Worm (Caenorhabditis elegans): ENCODE measurements around the gene K05B2.2.
A peak's percentile ranks its signal among the peaks of the same experiment; 100 is the strongest.

The K05B2.2 gene

DNA sequence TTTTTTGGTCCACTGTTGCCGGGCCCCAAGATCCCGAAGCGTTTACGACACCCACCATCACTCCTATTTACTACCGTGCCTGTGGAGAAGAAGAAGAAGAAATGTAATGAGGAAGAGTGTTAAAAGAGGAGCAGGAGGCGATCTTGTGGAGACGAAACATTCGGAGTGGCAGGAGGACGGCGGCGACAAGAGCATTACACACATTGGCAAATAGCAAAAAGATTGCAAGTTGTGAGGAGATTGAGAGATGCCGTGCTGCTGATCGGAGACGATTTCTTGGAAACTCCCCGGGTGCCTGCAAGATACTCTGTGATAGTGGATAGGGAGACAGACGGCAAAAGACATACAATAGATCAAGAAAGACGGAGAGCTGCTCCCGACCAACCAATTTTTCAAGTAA is 51.4 kb downstream of the K05B2.2 start, which contains the start of gene M03F4.4:
M03F4.4 (minus strand) TSS at position 160 of the 400 bp plus-strand sequence.
- TF ChIP-seq ceh-43 (GFP tag; optimal IDR thresholded peaks at IDR 0.05) (no peak), ceh-83 (GFP tag; optimal IDR thresholded peaks at IDR 0.05) (no peak), lin-32 (GFP tag; optimal IDR thresholded peaks at IDR 0.05) (no peak), unc-120 (tag; optimal IDR thresholded peaks at IDR 0.05; ENCODE audit: poor library complexity, severe bottlenecking) (peak; percentile 81), nhr-237 (tag; optimal IDR thresholded peaks at IDR 0.05) (peak; percentile 25), drap-1 (GFP tag; optimal IDR thresholded peaks at IDR 0.05) (no peak), unc-39 (tag; optimal IDR thresholded peaks at IDR 0.05) (no peak), hlh-1 (tag; optimal IDR thresholded peaks at IDR 0.05) (peak; percentile 70), M03D4.4 (tag; optimal IDR thresholded peaks at IDR 0.05) (peak; percentile 4), lsy-2 (tag; optimal IDR thresholded peaks at IDR 0.05) (no peak), unc-62 (GFP tag; optimal IDR thresholded peaks at IDR 0.05) (peak; percentile 55)

DNA sequence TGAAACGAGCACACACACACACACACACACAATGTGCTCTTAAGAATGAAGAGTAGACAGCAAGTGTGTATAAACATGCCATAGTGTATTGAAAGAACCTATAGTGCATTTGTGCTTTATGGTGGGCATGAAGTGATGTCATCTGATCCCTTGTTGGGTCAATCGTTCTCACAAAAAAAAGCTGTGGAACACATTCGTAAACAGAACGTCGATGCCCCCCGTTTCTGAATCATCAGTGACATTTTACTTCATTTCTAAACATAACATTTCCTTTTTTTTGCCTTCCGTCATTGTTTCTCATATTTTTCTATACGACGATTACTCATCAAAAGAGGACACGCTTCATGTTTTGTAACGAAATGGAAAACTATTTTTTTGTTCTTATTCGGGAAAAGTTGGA is 53.1 kb downstream of the K05B2.2 start:
- TF ChIP-seq mab-5 (tag; optimal IDR thresholded peaks at IDR 0.05), result no peak
- TF ChIP-seq hlh-1 (tag; optimal IDR thresholded peaks at IDR 0.05), result no peak
- no peak for TF ChIP-seq sptf-1 (tag; optimal IDR thresholded peaks at IDR 0.05)
- TF ChIP-seq tbx-8 (GFP tag; optimal IDR thresholded peaks at IDR 0.05), result no peak
- no peak for TF ChIP-seq ceh-39 (tag; optimal IDR thresholded peaks at IDR 0.05)
- no peak for TF ChIP-seq ces-1 (GFP tag; optimal IDR thresholded peaks at IDR 0.05)
- no peak for TF ChIP-seq ztf-11 (tag; optimal IDR thresholded peaks at IDR 0.05)
- TF ChIP-seq ham-2 (GFP tag; optimal IDR thresholded peaks at IDR 0.05), result no peak
- TF ChIP-seq lin-32 (GFP tag; optimal IDR thresholded peaks at IDR 0.05), result no peak
- TF ChIP-seq elt-1 (tag; optimal IDR thresholded peaks at IDR 0.05; ENCODE audit: borderline replicate concordance, insufficient read depth), result no peak

DNA sequence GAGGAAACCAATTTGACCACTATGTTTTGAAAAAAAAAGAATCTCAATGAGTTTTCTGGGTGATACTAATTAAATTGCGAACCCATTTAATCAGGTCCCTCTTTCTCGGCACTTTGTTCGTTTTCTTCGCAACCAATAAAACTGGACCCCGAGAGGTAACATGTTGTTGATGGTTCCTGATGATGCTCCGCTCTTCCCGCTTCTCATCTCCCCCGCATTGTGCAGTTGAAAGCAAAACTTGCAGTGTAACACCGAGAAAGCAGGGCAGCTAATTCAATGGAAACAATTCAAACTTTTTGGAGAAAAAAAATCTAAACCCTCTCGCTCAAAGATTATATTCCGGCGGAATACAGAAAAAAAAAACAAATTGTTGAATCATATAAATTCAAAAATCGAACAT is 53.6 kb downstream of the K05B2.2 start:
- no peak for TF ChIP-seq lsy-2 (tag; optimal IDR thresholded peaks at IDR 0.05)
- TF ChIP-seq hlh-1 (tag; optimal IDR thresholded peaks at IDR 0.05), result peak; percentile 1
- no peak for TF ChIP-seq unc-62 (GFP tag; optimal IDR thresholded peaks at IDR 0.05)
- no peak for TF ChIP-seq mep-1 (tag; optimal IDR thresholded peaks at IDR 0.05)
- peak; percentile 3 for TF ChIP-seq ces-1 (GFP tag; optimal IDR thresholded peaks at IDR 0.05)
- TF ChIP-seq elt-3 (tag; optimal IDR thresholded peaks at IDR 0.05), result no peak
- no peak for TF ChIP-seq tbx-8 (GFP tag; optimal IDR thresholded peaks at IDR 0.05)
- TF ChIP-seq ceh-39 (tag; optimal IDR thresholded peaks at IDR 0.05), result no peak
- no peak for TF ChIP-seq mls-2 (tag; optimal IDR thresholded peaks at IDR 0.05)
- no peak for TF ChIP-seq cnd-1 (tag; optimal IDR thresholded peaks at IDR 0.05)
- TF ChIP-seq drap-1 (GFP tag; optimal IDR thresholded peaks at IDR 0.05), result no peak
- no peak for TF ChIP-seq nhr-12 (tag; optimal IDR thresholded peaks at IDR 0.05)

DNA sequence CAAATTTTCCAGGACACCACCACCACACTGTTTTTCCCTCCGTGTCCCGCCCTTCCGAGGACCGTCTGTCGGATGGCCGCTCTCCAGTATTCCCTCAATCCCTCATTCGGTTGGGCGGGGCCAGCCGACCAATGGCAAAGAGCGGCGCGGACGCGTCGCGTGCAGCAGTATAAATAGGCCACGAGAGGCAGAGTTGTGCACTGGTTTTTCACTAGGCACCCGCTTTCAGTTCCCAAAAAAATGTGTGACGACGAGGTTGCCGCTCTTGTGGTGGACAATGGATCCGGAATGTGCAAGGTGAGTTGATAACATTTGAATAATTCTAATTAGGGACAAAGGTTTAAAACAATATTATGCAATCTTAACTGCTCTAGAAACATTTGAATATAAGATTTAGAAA is 54.5 kb downstream of the K05B2.2 start, which contains the start of gene act-4:
act-4 (plus strand) TSS at position 200 of the 400 bp plus-strand sequence.
- TF ChIP-seq ztf-11 (tag; optimal IDR thresholded peaks at IDR 0.05), result peak; percentile 18
- peak; percentile 32 for TF ChIP-seq lsy-2 (tag; optimal IDR thresholded peaks at IDR 0.05)
- TF ChIP-seq M03D4.4 (tag; optimal IDR thresholded peaks at IDR 0.05), result no peak
- no peak for TF ChIP-seq mab-5 (tag; optimal IDR thresholded peaks at IDR 0.05)
- no peak for TF ChIP-seq ceh-83 (GFP tag; optimal IDR thresholded peaks at IDR 0.05)
- TF ChIP-seq cnd-1 (tag; optimal IDR thresholded peaks at IDR 0.05), result peak; percentile 57
- no peak for TF ChIP-seq ham-2 (GFP tag; optimal IDR thresholded peaks at IDR 0.05)
- no peak for TF ChIP-seq nhr-2 (tag; optimal IDR thresholded peaks at IDR 0.05)
- TF ChIP-seq drap-1 (GFP tag; optimal IDR thresholded peaks at IDR 0.05), result peak; percentile 39
- TF ChIP-seq lin-32 (GFP tag; optimal IDR thresholded peaks at IDR 0.05), result peak; percentile 3
- TF ChIP-seq nhr-28 (tag; optimal IDR thresholded peaks at IDR 0.05), result no peak
- peak; percentile 27 for TF ChIP-seq unc-62 (GFP tag; optimal IDR thresholded peaks at IDR 0.05)
- TF ChIP-seq unc-120 (tag; optimal IDR thresholded peaks at IDR 0.05; ENCODE audit: poor library complexity, severe bottlenecking), result peak; percentile 96
- TF ChIP-seq pha-4 (tag; optimal IDR thresholded peaks at IDR 0.05), result peak; percentile 8
- peak; percentile 39 for TF ChIP-seq hlh-1 (tag; optimal IDR thresholded peaks at IDR 0.05)
- TF ChIP-seq ceh-43 (GFP tag; optimal IDR thresholded peaks at IDR 0.05), result no peak
- no peak for TF ChIP-seq bed-3 (GFP tag; optimal IDR thresholded peaks at IDR 0.05)
- TF ChIP-seq sem-2 (GFP tag; optimal IDR thresholded peaks at IDR 0.05), result no peak

DNA sequence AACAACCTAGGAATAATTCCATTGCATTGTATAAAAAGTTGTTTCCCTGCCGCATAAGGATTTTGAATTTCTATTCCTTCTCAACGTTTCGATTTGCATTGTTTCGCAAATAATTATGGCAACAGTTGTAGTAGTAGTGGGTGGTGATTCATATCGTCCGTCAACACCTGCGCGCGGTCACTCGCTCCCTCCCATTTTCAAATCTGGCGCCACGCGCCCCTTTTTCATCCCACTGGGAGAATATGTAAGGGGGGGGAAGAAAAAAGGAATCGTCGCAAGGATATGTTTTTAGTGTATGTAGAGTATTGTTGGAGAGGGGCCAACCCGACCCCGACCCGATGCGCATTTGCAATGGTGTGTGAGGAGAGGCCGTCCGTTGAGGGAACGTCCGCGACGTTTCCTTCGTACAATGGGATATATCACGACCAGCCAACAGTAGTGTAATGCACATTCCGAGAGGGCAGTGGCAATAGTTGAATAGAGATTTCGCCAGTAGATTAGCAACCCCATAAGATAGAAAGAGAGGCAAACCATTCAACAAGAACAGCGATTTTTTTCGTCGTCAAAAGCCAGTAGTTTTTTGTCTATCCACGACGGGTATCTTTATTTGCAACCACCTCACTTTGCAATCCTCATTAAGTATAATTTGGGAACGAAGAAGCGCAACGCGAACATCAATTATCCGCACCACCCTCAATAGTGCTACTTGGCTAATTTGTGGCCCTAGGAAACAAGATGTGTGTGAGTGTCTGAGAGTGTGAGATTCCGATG is 55.2 kb downstream of the K05B2.2 start:
- TF ChIP-seq unc-120 (tag; optimal IDR thresholded peaks at IDR 0.05; ENCODE audit: poor library complexity, severe bottlenecking) (no peak), bed-3 (GFP tag; optimal IDR thresholded peaks at IDR 0.05) (no peak), sem-2 (GFP tag; optimal IDR thresholded peaks at IDR 0.05) (no peak), hlh-1 (tag; optimal IDR thresholded peaks at IDR 0.05) (peak; percentile 12), mab-5 (tag; optimal IDR thresholded peaks at IDR 0.05) (no peak), pha-4 (tag; optimal IDR thresholded peaks at IDR 0.05) (no peak), lin-13 (tag; optimal IDR thresholded peaks at IDR 0.05) (no peak), nhr-2 (tag; optimal IDR thresholded peaks at IDR 0.05) (no peak), nhr-12 (tag; optimal IDR thresholded peaks at IDR 0.05) (no peak), snpc-4 (tag; optimal IDR thresholded peaks at IDR 0.05) (no peak), elt-1 (tag; optimal IDR thresholded peaks at IDR 0.05; ENCODE audit: borderline replicate concordance, insufficient read depth) (peak; percentile 42), sptf-1 (tag; optimal IDR thresholded peaks at IDR 0.05) (peak; percentile 72), flh-1 (GFP tag; optimal IDR thresholded peaks at IDR 0.05) (no peak), unc-62 (GFP tag; optimal IDR thresholded peaks at IDR 0.05) (no peak), mls-2 (tag; optimal IDR thresholded peaks at IDR 0.05) (peak; percentile 25), mep-1 (tag; optimal IDR thresholded peaks at IDR 0.05) (no peak), M03D4.4 (tag; optimal IDR thresholded peaks at IDR 0.05) (peak; percentile 16), drap-1 (GFP tag; optimal IDR thresholded peaks at IDR 0.05) (no peak), elt-3 (tag; optimal IDR thresholded peaks at IDR 0.05) (no peak), nhr-28 (tag; optimal IDR thresholded peaks at IDR 0.05) (no peak), blmp-1 (tag; optimal IDR thresholded peaks at IDR 0.05) (no peak), unc-39 (tag; optimal IDR thresholded peaks at IDR 0.05) (no peak), ztf-11 (tag; optimal IDR thresholded peaks at IDR 0.05) (peak; percentile 28), ces-1 (GFP tag; optimal IDR thresholded peaks at IDR 0.05) (peak; percentile 38), ceh-83 (GFP tag; optimal IDR thresholded peaks at IDR 0.05) (peak; percentile 59), ceh-39 (tag; optimal IDR thresholded peaks at IDR 0.05) (no peak), nhr-76 (tag; optimal IDR thresholded peaks at IDR 0.05) (no peak)
